Fruit fly (Drosophila melanogaster) whole organism, wandering third instar larva: Measurements from ENCODE around the gene Diap1.
A peak's percentile ranks its signal among the peaks of the same experiment; 100 is the strongest.

Source experiments
- Abd-B ChIP-seq: fragments of >200 bp; optimal IDR thresholded peaks from 2 replicates; lab custom pipeline; 2017; ENCODE audit warnings: missing biosample characterization, missing genetic modification characterization
- CG9705 ChIP-seq: fragments of 200-800 bp; sonication (Bioruptor generic); optimal IDR thresholded peaks from 2 replicates; lab custom pipeline; 2018; ENCODE audit warnings: missing biosample characterization, mild to moderate bottlenecking, missing genetic modification characterization
- Dfd ChIP-seq: fragments of >200 bp; optimal IDR thresholded peaks from 2 replicates; lab custom pipeline; 2017; ENCODE audit warnings: missing biosample characterization, missing genetic modification characterization
- Dif ChIP-seq: fragments of 200-275, 200-300 bp; sonication (Bioruptor generic); optimal IDR thresholded peaks from 2 replicates; lab custom pipeline; 2018; ENCODE audit warnings: missing biosample characterization, missing genetic modification characterization; ENCODE audit not compliant: partially characterized antibody
- HLH106 ChIP-seq: fragments of 200-800 bp; optimal IDR thresholded peaks from 3 replicates; lab custom pipeline; 2019; ENCODE audit warnings: missing biosample characterization, mild to moderate bottlenecking, missing genetic modification characterization, moderate library complexity
- Hnf4 ChIP-seq: fragments of 200-800 bp; sonication (Bioruptor generic); optimal IDR thresholded peaks from 2 replicates; lab custom pipeline; 2016; ENCODE audit warnings: missing biosample characterization, mild to moderate bottlenecking, missing genetic modification characterization
- Hr83 ChIP-seq: fragments of 200-300 bp; sonication (Bioruptor generic); optimal IDR thresholded peaks from 2 replicates; lab custom pipeline; 2016; ENCODE audit warnings: missing biosample characterization, mild to moderate bottlenecking, missing genetic modification characterization, moderate library complexity; ENCODE audit not compliant: poor library complexity, severe bottlenecking
- Jra ChIP-seq: sonication (Bioruptor generic); optimal IDR thresholded peaks from 2 replicates; lab custom pipeline; 2016; ENCODE audit warnings: missing biosample characterization, missing genetic modification characterization
- Myc ChIP-seq: fragments of >200 bp; optimal IDR thresholded peaks from 2 replicates; lab custom pipeline; 2017
- N ChIP-seq: fragments of >200 bp; optimal IDR thresholded peaks from 2 replicates; lab custom pipeline; 2018; ENCODE audit warnings: missing biosample characterization, missing external identifiers, missing genetic modification characterization
- OdsH ChIP-seq: fragments of 200-800 bp; sonication (Bioruptor generic); optimal IDR thresholded peaks from 2 replicates; lab custom pipeline; 2016; ENCODE audit warnings: missing biosample characterization, mild to moderate bottlenecking, missing genetic modification characterization
- Rel ChIP-seq, 2 experiments: fragments of 200-800 bp; sonication (Bioruptor generic) in 1 of 2; optimal IDR thresholded peaks; 2 replicates in 1 of 2; 3 replicates in 1 of 2; lab custom pipeline; 2016 to 2019; ENCODE audit warnings: mild to moderate bottlenecking in 2 of 2, missing biosample characterization in 2 of 2, missing genetic modification characterization in 2 of 2, moderate library complexity in 1 of 2
- Sp1 ChIP-seq: fragments of 200-800 bp; sonication (Bioruptor generic); optimal IDR thresholded peaks from 3 replicates; lab custom pipeline; 2019; ENCODE audit warnings: missing biosample characterization, mild to moderate bottlenecking, missing genetic modification characterization, moderate library complexity
- brk ChIP-seq: fragments of 200-800 bp; sonication (Bioruptor generic); optimal IDR thresholded peaks from 2 replicates; lab custom pipeline; 2016; ENCODE audit warnings: missing biosample characterization, mild to moderate bottlenecking, missing genetic modification characterization
- dl ChIP-seq, 2 experiments: fragments of 175-275, 200-275 bp in 1 of 2; fragments of 200-275 bp in 1 of 2; sonication (Bioruptor generic); optimal IDR thresholded peaks; lab custom pipeline; 2018; ENCODE audit warnings: mild to moderate bottlenecking in 2 of 2, missing biosample characterization in 2 of 2, missing genetic modification characterization in 2 of 2, moderate library complexity in 2 of 2; ENCODE audit not compliant: partially characterized antibody in 2 of 2, insufficient read depth in 1 of 2
- dmrt93B ChIP-seq: fragments of 200-800 bp; sonication (Bioruptor generic); optimal IDR thresholded peaks from 2 replicates; lab custom pipeline; 2018; ENCODE audit warnings: missing biosample characterization, mild to moderate bottlenecking, missing genetic modification characterization
- dsf ChIP-seq: sonication (Bioruptor generic); optimal IDR thresholded peaks from 2 replicates; lab custom pipeline; 2016; ENCODE audit warnings: missing biosample characterization, missing genetic modification characterization, borderline replicate concordance
- ey ChIP-seq: fragments of 200-800 bp; sonication (Bioruptor generic); optimal IDR thresholded peaks from 2 replicates; lab custom pipeline; 2016; ENCODE audit warnings: missing biosample characterization, missing genetic modification characterization
- foxo ChIP-seq, 2 experiments: fragments of 200-800 bp; sonication (Bioruptor generic); optimal IDR thresholded peaks; 2 replicates in 1 of 2; 3 replicates in 1 of 2; lab custom pipeline; 2016 to 2017; ENCODE audit warnings: missing biosample characterization in 2 of 2, missing genetic modification characterization in 2 of 2
- fru ChIP-seq: fragments of 200-800 bp; sonication (Bioruptor generic); optimal IDR thresholded peaks from 3 replicates; lab custom pipeline; 2016; ENCODE audit warnings: missing biosample characterization, mild to moderate bottlenecking, missing genetic modification characterization
- h ChIP-seq: fragments of 200-800 bp; sonication (Bioruptor generic); optimal IDR thresholded peaks from 3 replicates; lab custom pipeline; 2016; ENCODE audit warnings: missing biosample characterization, mild to moderate bottlenecking, missing genetic modification characterization
- jim ChIP-seq: fragments of 175-275, 200-325 bp; sonication (Bioruptor generic); optimal IDR thresholded peaks from 2 replicates; lab custom pipeline; 2016; ENCODE audit warnings: missing biosample characterization, mild to moderate bottlenecking, missing genetic modification characterization
- pan ChIP-seq: fragments of >200 bp; optimal IDR thresholded peaks from 2 replicates; lab custom pipeline; 2017
- psq ChIP-seq: fragments of 200-800 bp; sonication (Bioruptor generic); optimal IDR thresholded peaks from 3 replicates; lab custom pipeline; 2017; ENCODE audit warnings: missing biosample characterization, mild to moderate bottlenecking, missing genetic modification characterization, moderate library complexity
- rgr ChIP-seq: fragments of 200-800 bp; sonication (Bioruptor generic); optimal IDR thresholded peaks from 3 replicates; lab custom pipeline; 2016; ENCODE audit warnings: missing biosample characterization, mild to moderate bottlenecking, missing genetic modification characterization
- sv ChIP-seq: fragments of 200-800 bp; sonication (Bioruptor generic); optimal IDR thresholded peaks from 3 replicates; lab custom pipeline; 2016; ENCODE audit warnings: missing biosample characterization, missing genetic modification characterization
- woc ChIP-seq: sonication (Bioruptor generic); optimal IDR thresholded peaks from 2 replicates; lab custom pipeline; 2016; ENCODE audit warnings: missing biosample characterization, mild to moderate bottlenecking, missing genetic modification characterization

The Diap1 gene

DNA sequence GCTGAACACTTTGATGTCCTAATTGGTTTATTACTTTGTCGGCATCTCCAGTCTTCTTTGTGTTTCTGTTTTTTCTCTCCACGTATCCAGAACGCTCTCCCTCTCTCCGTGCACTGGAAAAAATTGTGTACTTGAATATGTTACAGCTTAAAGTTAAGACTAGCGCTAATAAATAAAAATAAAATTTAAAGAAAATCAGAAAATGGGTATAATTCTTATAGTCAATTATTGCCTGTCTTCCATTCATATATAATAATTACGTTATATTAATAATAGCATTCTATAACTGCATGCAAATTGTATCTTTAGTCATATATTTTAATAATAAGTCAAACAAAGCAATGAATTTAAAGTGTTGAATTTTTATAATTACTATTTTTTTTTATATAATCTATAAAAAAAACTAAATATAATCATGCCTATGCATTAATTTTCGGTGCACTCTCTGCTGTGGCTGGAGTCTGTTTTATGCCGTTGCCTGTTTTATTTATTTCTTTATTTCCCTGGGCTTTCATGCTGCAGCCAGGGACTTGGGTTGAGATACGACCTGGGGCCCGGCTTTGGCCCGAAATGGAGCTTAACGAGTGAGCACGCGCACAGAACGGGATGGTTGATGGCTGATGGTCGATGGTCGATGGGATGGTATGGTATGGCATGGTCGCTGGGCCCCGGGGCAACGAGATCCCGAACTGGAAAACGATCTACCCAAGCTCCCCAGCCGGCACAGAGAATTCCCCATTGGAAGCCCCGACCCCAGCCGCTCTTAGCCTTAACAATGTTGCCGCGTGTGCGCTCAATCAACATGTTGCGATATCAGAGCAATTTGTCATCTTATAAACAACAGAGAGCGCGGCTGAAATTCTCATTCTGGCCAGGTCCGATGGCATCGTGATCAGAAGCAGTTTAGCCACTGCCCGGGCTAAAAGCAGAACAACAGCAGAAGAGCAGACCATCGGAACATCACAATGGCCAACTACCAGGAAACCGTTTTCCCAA is 34.8 kb downstream of the Diap1 start:
- TF ChIP-seq foxo (GFP tag; optimal IDR thresholded peaks at IDR 0.05; lab: Kevin White, UChicago): peak in 1 of 2 experiments; percentile 66
- no peak for TF ChIP-seq brk (GFP tag; lab: Kevin White, UChicago)
- TF ChIP-seq fru (GFP tag; lab: Kevin White, UChicago): peak; percentile 14
- peak; percentile 16 for TF ChIP-seq h (GFP tag; lab: Kevin White, UChicago)
- no peak for TF ChIP-seq CG9705
- peak; percentile 84 for TF ChIP-seq psq (GFP tag; lab: Kevin White, UChicago)
- peak; percentile 18 for TF ChIP-seq woc (GFP tag; lab: Kevin White, UChicago)
- peak; percentile 12 for TF ChIP-seq rgr
- TF ChIP-seq Sp1: peak; percentile 86
- TF ChIP-seq dmrt93B (GFP tag; lab: Kevin White, UChicago): peak; percentile 16
- peak; percentile 78 for TF ChIP-seq HLH106 (tag; lab: Kevin White, UChicago)
- TF ChIP-seq OdsH (GFP tag; lab: Kevin White, UChicago): peak; percentile 54
- TF ChIP-seq dsf: no peak

DNA sequence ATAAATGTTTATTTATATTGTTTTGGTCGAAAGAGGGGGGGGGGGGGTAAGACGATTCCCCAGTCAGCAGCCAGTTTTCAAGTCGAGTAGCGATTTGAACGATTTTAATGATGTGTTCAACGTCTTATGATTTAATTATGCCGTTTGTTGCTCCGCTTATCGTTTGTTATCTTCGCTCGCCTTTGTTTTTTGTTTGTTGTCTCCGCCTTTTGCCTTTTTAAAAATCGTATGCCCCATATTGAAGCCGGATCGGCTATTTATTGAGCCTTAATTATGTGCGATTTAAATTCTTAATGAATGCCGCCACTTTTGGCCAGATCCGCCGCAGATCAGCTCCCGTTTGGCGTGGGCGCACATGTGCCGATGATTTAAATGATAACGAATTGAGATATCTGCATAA is 36.3 kb downstream of the Diap1 start:
- TF ChIP-seq jim (no peak), CG9705 (no peak), dsf (no peak), sv (GFP tag; lab: Kevin White, UChicago) (no peak), N (GFP tag; lab: Kevin White, UChicago) (no peak), ey (GFP tag; lab: Kevin White, UChicago) (no peak), fru (GFP tag; lab: Kevin White, UChicago) (no peak), Hnf4 (GFP tag; lab: Kevin White, UChicago) (no peak), Jra (GFP tag; lab: Kevin White, UChicago) (no peak), pan (lab: Kevin White, UChicago) (no peak)
- TF ChIP-seq, all 38 proteins: peak for 0

DNA sequence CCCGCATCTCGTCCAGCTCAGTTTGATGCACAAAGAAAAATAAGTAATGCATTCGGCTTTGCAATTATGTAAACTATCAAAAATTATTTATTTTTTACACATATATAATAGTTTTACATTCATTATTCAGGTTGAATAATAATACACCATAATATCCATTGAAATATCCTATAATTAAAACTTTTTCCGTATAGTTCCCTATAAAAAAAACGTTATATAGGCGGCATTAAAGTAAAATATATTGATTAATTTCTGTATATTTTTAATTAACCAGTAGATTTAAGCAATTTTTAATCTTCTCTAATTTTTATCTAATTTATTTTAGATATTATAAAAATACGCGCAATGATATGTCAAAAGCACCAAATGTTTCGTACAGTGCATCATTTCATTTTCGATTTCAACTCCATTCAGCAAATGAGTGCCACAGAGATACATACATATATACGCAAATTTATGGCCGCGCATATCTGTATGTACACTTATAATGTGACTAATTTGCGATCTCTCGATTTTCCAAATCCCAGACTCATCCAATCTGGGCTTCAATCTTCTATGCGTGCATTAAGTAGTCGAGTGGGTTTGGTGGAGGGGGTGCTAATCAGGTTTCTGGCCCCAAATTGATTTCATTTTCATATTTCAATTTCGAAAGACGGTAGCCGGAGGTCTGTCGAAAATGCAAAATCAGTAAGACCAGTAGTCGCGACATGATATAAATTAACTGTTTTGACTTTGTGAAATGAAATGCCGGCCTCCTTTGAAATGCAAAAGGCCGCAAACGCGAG is 37.4 kb downstream of the Diap1 start:
- no peak for TF ChIP-seq Jra (GFP tag; lab: Kevin White, UChicago)
- peak; percentile 11 for TF ChIP-seq Sp1
- peak; percentile 18 for TF ChIP-seq HLH106 (tag; lab: Kevin White, UChicago)
- TF ChIP-seq dl (GFP tag; optimal IDR thresholded peaks at IDR 0.05; lab: Kevin White, UChicago; ENCODE audit: insufficient read depth in 1 of 2, partially characterized antibody in 2 of 2): no peak
- TF ChIP-seq dsf: no peak
- peak; percentile 16 for TF ChIP-seq Dfd (GFP tag; lab: Kevin White, UChicago)
- TF ChIP-seq, all 38 proteins: peak for 3

DNA sequence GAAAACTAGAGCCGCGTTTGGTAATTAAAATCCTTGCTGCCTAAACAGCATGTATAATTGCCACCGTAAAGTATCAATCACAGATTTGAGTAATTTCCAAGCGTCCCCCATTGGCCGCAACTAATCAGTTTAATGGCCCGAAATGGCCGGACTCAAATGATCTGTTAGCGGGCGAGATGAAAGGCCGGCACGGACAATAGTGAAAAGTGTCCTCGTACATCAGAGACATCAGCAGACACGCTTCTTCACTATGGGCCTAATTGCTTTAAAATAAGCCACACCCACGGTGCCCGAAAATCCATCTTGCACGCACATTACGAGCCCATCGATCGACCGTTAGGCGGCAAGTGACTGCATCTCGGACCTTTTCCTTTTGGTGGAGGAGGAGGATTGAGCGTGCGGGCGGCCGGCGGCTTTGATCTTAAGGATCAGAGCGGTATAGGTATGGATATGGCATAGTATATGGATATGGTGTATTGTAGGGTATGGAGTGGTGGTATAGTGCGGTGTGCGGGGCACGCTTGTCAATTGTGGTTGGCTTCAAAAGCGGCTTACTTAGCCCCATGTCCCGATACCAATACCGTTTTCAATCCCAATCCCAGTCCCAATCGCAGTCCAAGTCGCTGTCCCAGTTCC is 38.4 kb downstream of the Diap1 start:
- TF ChIP-seq pan (lab: Kevin White, UChicago): no peak
- no peak for TF ChIP-seq h (GFP tag; lab: Kevin White, UChicago)

DNA sequence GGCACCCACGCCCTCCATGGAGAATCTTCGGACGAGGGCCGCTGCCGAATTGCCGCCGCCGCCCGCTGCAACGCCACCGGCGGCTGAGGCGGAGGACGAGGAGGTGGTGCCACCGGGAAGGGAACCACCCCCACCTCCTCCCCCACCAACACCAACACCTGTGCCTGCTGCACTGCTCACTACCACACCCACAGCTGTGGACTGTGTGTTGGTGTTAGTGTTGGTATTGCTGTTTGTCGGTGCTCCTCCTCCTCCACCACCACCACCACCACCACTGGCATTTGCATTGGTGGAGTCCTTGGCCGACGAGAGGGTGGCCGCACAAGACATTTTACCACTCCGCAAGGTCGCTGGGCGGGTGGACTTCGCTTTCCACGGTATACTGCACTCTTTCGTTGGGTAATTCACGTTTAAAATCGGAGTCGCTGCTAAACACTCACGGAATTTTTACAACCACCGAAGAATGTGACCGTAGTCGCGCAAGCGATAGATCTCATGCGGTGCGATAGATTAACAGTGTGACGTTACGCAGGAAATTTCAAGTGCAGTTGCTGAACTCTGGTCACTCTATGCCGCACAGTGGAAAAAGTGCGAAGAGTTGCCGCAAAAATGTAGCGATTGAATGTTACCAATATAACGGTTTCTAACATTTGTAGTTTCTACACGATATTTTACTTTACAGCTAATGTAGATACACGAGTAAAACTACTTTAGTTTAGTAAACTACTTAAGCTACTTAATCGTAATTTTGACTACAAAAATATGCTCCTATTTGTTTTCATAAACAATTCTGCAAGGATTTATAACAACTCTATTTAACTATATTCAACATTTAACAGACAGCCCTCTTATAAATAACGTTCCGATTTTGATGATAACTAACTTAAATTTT is 39.3 kb downstream of the Diap1 start, which contains the start of gene mib1:
Gene mib1, minus strand, starts transcription at position 494 of the 892 bp plus-strand sequence.
- no peak for TF ChIP-seq Abd-B (GFP tag; lab: Kevin White, UChicago)
- peak; percentile 14 for TF ChIP-seq h (GFP tag; lab: Kevin White, UChicago)
- peak; percentile 63 for TF ChIP-seq N (GFP tag; lab: Kevin White, UChicago)
- TF ChIP-seq psq (GFP tag; lab: Kevin White, UChicago): peak; percentile 29
- TF ChIP-seq woc (GFP tag; lab: Kevin White, UChicago): peak; percentile 88
- TF ChIP-seq Dif (GFP tag; lab: Kevin White, UChicago): peak; percentile 14
- TF ChIP-seq fru (GFP tag; lab: Kevin White, UChicago): peak; percentile 34
- no peak for TF ChIP-seq OdsH (GFP tag; lab: Kevin White, UChicago)
- peak; percentile 71 for TF ChIP-seq Hr83 (GFP tag; lab: Kevin White, UChicago)
- peak; percentile 85 for TF ChIP-seq Dfd (GFP tag; lab: Kevin White, UChicago)
- TF ChIP-seq foxo (GFP tag; optimal IDR thresholded peaks at IDR 0.05; lab: Kevin White, UChicago): peak in 1 of 2 experiments; percentile 18
- TF ChIP-seq jim: no peak
- peak; percentile 6 for TF ChIP-seq Myc
- peak; percentile 43 for TF ChIP-seq Sp1
- TF ChIP-seq dl (GFP tag; optimal IDR thresholded peaks at IDR 0.05; lab: Kevin White, UChicago; ENCODE audit: insufficient read depth in 1 of 2, partially characterized antibody in 2 of 2): no peak
- no peak for TF ChIP-seq Rel (GFP tag; optimal IDR thresholded peaks at IDR 0.05; lab: Kevin White, UChicago)
- peak; percentile 56 for TF ChIP-seq Rel (tag; optimal IDR thresholded peaks at IDR 0.05; lab: Kevin White, UChicago)
- peak; percentile 25 for TF ChIP-seq HLH106 (tag; lab: Kevin White, UChicago)
